Worm (Caenorhabditis elegans) whole organism, young adult: Measurements from ENCODE around the gene C28C12.12.

ENCODE experiments used
- C06A6.2 ChIP-seq: fragments of 200-800 bp; sonication (Bioruptor generic); conservative IDR thresholded peaks from 2 replicates; pipeline ENCODE4 v1.3.6; 2022; ENCODE audit warnings: missing genetic modification characterization, missing compliant biosample characterization
- C17E4.6 ChIP-seq: fragments of 200-800 bp; sonication (Bioruptor generic); IDR thresholded peaks from 2 replicates; pipeline ENCODE4 v1.3.6; 2022; ENCODE audit warnings: missing genetic modification reagents, missing genetic modification characterization, missing compliant biosample characterization
- F22D6.2 ChIP-seq: sonication (generic microtip); optimal IDR thresholded peaks from 2 replicates; lab custom pipeline; 2016; ENCODE audit warnings: mild to moderate bottlenecking, missing genetic modification characterization, missing compliant biosample characterization
- F33H1.4 ChIP-seq: fragments of 200-800 bp; sonication (Bioruptor generic); IDR thresholded peaks from 2 replicates; pipeline ENCODE4 v1.3.6; 2022; ENCODE audit warnings: missing genetic modification reagents, missing genetic modification characterization, missing compliant biosample characterization
- Y53G8AR.9 ChIP-seq: fragments of 200-800 bp; sonication (Bioruptor generic); conservative IDR thresholded peaks from 2 replicates; pipeline ENCODE4 v1.3.6; 2022; ENCODE audit warnings: missing genetic modification reagents, missing genetic modification characterization, missing compliant biosample characterization
- Y56A3A.18 ChIP-seq: fragments of 200-800 bp; sonication (Bioruptor generic); IDR thresholded peaks from 2 replicates; pipeline ENCODE4 v1.3.6; 2022; ENCODE audit warnings: missing genetic modification reagents, missing genetic modification characterization, missing compliant biosample characterization
- atf-7 ChIP-seq: sonication (generic microtip); optimal IDR thresholded peaks from 2 replicates; lab custom pipeline; 2017; ENCODE audit warnings: mild to moderate bottlenecking, missing genetic modification characterization, missing compliant biosample characterization
- bed-2 ChIP-seq: fragments of 200-800 bp; sonication (Bioruptor generic); IDR thresholded peaks from 2 replicates; pipeline ENCODE4 v1.3.6; 2022; ENCODE audit warnings: missing genetic modification reagents, missing genetic modification characterization, missing compliant biosample characterization
- ccch-3 ChIP-seq: fragments of 200-800 bp; sonication (Bioruptor generic); optimal IDR thresholded peaks from 2 replicates; lab custom pipeline; 2018; ENCODE audit warnings: mild to moderate bottlenecking, missing genetic modification characterization, missing compliant biosample characterization
- cebp-1 ChIP-seq, 2 experiments: fragments of 200-800 bp in 1 of 2; sonication (Bioruptor generic) in 1 of 2; sonication (generic microtip) in 1 of 2; IDR thresholded peaks in 1 of 2; optimal IDR thresholded peaks in 1 of 2; 2 replicates each; pipeline versions ENCODE4 v1.3.6 to Lab custom; 2017 to 2022; ENCODE audit warnings: missing compliant biosample characterization in 2 of 2, missing genetic modification characterization in 2 of 2, mild to moderate bottlenecking in 1 of 2, missing genetic modification reagents in 1 of 2, moderate library complexity in 1 of 2
- ceh-100 ChIP-seq: fragments of 200-800 bp; sonication (Bioruptor generic); IDR thresholded peaks from 2 replicates; pipeline ENCODE4 v1.3.6; 2022; ENCODE audit warnings: missing genetic modification reagents, missing genetic modification characterization, missing compliant biosample characterization
- dpff-1 ChIP-seq: sonication (generic microtip); optimal IDR thresholded peaks from 2 replicates; lab custom pipeline; 2017; ENCODE audit warnings: mild to moderate bottlenecking, missing genetic modification characterization, missing compliant biosample characterization
- efl-1 ChIP-seq: fragments of 150-350 bp; optimal IDR thresholded peaks from 2 replicates; lab custom pipeline; 2014; ENCODE audit warnings: missing biosample characterization, missing genetic modification reagents, missing genetic modification characterization
- hlh-26 ChIP-seq: fragments of 200-800 bp; sonication (Bioruptor generic); conservative IDR thresholded peaks from 2 replicates; pipeline ENCODE4 v1.3.6; 2022; ENCODE audit warnings: missing genetic modification reagents, missing genetic modification characterization, missing compliant biosample characterization
- hmg-1.2 ChIP-seq: fragments of 200-800 bp; sonication (Bioruptor generic); IDR thresholded peaks from 2 replicates; pipeline ENCODE4 v1.3.6; 2022; ENCODE audit warnings: missing genetic modification reagents, missing genetic modification characterization, missing compliant biosample characterization
- hmg-20 ChIP-seq: fragments of 200-800 bp; sonication (Bioruptor generic); IDR thresholded peaks from 2 replicates; pipeline ENCODE4 v1.3.6; 2022; ENCODE audit warnings: missing genetic modification reagents, missing genetic modification characterization, missing compliant biosample characterization
- lin-35 ChIP-seq, 3 experiments: fragments of 150-350 bp in 2 of 3; sonication (generic microtip) in 1 of 3; optimal IDR thresholded peaks; 2 replicates each; lab custom pipeline; 2014 to 2018; ENCODE audit warnings: missing biosample characterization in 3 of 3, missing genetic modification characterization in 3 of 3, missing genetic modification reagents in 3 of 3
- lin-54 ChIP-seq: fragments of 200-800 bp; sonication (Bioruptor generic); optimal IDR thresholded peaks from 2 replicates; lab custom pipeline; 2018; ENCODE audit warnings: mild to moderate bottlenecking, missing genetic modification characterization, missing compliant biosample characterization
- lsl-1 ChIP-seq: fragments of 200-800 bp; sonication (Bioruptor generic); optimal IDR thresholded peaks from 2 replicates; lab custom pipeline; 2018; ENCODE audit warnings: mild to moderate bottlenecking, missing genetic modification characterization, moderate library complexity, missing compliant biosample characterization
- madf-6 ChIP-seq: fragments of 200-800 bp; sonication (Bioruptor generic); IDR thresholded peaks from 2 replicates; pipeline ENCODE4 v1.3.6; 2022; ENCODE audit warnings: missing genetic modification reagents, missing genetic modification characterization, missing compliant biosample characterization
- madf-8 ChIP-seq: fragments of 200-800 bp; sonication (Bioruptor generic); conservative IDR thresholded peaks from 2 replicates; pipeline ENCODE4 v1.3.6; 2022; ENCODE audit warnings: missing genetic modification reagents, missing genetic modification characterization, missing compliant biosample characterization
- mel-28 ChIP-seq: sonication (generic microtip); optimal IDR thresholded peaks from 2 replicates; lab custom pipeline; 2016; ENCODE audit warnings: borderline replicate concordance, mild to moderate bottlenecking, missing genetic modification characterization, missing compliant biosample characterization
- nfyb-1 ChIP-seq: fragments of 200-800 bp; sonication (Bioruptor generic); IDR thresholded peaks from 2 replicates; pipeline ENCODE4 v1.3.6; 2022; ENCODE audit warnings: missing genetic modification reagents, missing genetic modification characterization, missing compliant biosample characterization
- nhr-120 ChIP-seq: fragments of 200-800 bp; sonication (Bioruptor generic); IDR thresholded peaks from 2 replicates; pipeline ENCODE4 v1.3.6; 2022; ENCODE audit warnings: missing genetic modification characterization, missing compliant biosample characterization
- nhr-80 ChIP-seq: sonication (generic microtip); optimal IDR thresholded peaks from 2 replicates; lab custom pipeline; 2016; ENCODE audit warnings: missing genetic modification characterization, missing compliant biosample characterization
- nhr-90 ChIP-seq: sonication (generic microtip); optimal IDR thresholded peaks from 2 replicates; lab custom pipeline; 2016; ENCODE audit warnings: missing genotype, mild to moderate bottlenecking, missing genetic modification characterization, missing compliant biosample characterization
- pha-4 ChIP-seq: fragments of 150-350 bp; sonication (generic microtip); optimal IDR thresholded peaks from 2 replicates; lab custom pipeline; 2014; ENCODE audit warnings: missing biosample characterization, missing genetic modification reagents, missing genetic modification characterization
- repo-1 ChIP-seq: sonication (generic microtip); optimal IDR thresholded peaks from 2 replicates; lab custom pipeline; 2017; ENCODE audit warnings: mild to moderate bottlenecking, missing genetic modification characterization, missing compliant biosample characterization
- snpc-1.3 ChIP-seq: sonication (generic microtip); optimal IDR thresholded peaks from 2 replicates; lab custom pipeline; 2017; ENCODE audit warnings: missing genetic modification characterization, mild to moderate bottlenecking, missing compliant biosample characterization, antibody characterized with exemption, moderate library complexity, missing genotype, missing genetic modification reagents; ENCODE audit not compliant: insufficient read depth
- somi-1 ChIP-seq: fragments of 200-800 bp; sonication (Bioruptor generic); optimal IDR thresholded peaks from 2 replicates; lab custom pipeline; 2018; ENCODE audit warnings: mild to moderate bottlenecking, missing genetic modification characterization, missing compliant biosample characterization
- tbp1 ChIP-seq: fragments of 200-800 bp; sonication (Bioruptor generic); optimal IDR thresholded peaks from 2 replicates; lab custom pipeline; 2018; ENCODE audit warnings: mild to moderate bottlenecking, missing genetic modification characterization, missing compliant biosample characterization
- tlf-1 ChIP-seq: fragments of 200-800 bp; sonication (Bioruptor generic); optimal IDR thresholded peaks from 2 replicates; lab custom pipeline; 2018; ENCODE audit warnings: mild to moderate bottlenecking, missing genetic modification characterization, missing compliant biosample characterization
- xnd-1 ChIP-seq: sonication (generic microtip); optimal IDR thresholded peaks from 2 replicates; lab custom pipeline; 2016; ENCODE audit warnings: missing genotype, missing genetic modification reagents, missing genetic modification characterization, missing compliant biosample characterization
- ztf-3 ChIP-seq: fragments of 200-800 bp; sonication (Bioruptor generic); optimal IDR thresholded peaks from 2 replicates; lab custom pipeline; 2018; ENCODE audit warnings: mild to moderate bottlenecking, missing genetic modification characterization, missing compliant biosample characterization

C28C12.12 gene

DNA sequence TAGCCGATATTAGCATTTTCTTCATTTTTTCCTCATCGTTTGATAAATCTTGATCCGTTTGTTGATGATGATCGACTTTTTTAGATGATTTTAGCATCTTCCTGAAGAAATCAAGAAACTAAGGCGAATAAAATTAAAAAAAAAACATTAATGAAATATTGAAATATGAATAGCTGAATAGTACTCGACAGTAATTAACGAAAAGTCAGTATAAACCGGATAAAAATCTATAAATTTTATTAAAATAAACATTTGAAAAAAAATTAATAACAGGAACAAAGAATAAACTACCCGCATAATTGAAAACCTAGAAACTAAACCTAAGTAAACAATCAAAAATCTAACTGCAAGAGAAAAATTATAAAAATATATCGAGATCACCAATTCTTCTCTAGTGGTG, at the start of gene C28C12.12:
Gene C28C12.12 (minus strand): TSS at position 101 of the 400 bp plus-strand sequence.
- TF ChIP-seq snpc-1.3 (tag; lab: Kevin White, UChicago) (no peak), somi-1 (GFP tag; lab: Kevin White, UChicago) (no peak), ceh-100 (no peak), madf-6 (GFP tag; lab: Robert Waterston, UW) (no peak), bed-2 (GFP tag; lab: Robert Waterston, UW) (no peak), mel-28 (no peak), efl-1 (no peak), ccch-3 (GFP tag; lab: Kevin White, UChicago) (no peak), F22D6.2 (no peak)

DNA sequence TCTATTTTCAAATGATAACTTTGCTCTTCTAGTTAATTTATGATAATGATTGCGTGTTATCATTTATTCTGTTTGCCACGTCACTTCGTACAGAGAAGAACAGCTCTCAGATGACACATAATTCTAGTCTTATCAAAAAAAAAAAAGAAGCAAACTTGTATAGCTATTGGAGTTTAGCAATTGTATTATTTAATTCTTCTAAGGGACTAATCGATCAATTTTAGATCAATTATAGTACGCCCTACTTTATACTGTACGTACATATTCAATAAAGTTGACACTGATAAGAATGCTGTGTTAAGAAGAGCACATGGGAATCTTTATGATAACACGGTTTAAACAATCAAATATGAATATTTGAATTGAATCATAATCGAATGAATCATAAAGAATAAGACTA, 46.1 kb upstream of the C28C12.12 start:
- TF ChIP-seq madf-6 (GFP tag; lab: Robert Waterston, UW) (no peak), atf-7 (tag; lab: Kevin White, UChicago) (peak; percentile 39), nhr-80 (tag; lab: Kevin White, UChicago) (peak; percentile 81)
- TF ChIP-seq, all 124 proteins: peak for 2

DNA sequence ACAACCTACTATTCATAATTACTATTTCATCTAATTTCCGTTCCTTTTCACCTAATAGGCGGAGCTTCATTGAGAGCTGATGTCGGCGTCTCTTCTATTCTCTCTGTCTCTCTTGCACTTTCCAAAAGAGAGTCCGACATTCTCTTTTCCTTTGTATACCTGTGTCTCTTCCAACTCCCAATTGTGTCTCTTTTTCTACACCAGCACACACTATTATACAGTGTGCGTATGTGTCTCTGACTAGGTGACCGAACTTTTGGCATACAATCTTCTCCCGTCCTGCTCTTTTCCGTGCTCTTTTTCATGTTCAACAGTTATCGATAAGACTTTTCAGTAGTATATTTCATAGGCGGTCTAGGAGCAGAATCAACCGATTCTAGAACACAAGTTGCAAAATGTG, 44.1 kb upstream of the C28C12.12 start:
- TF ChIP-seq nhr-80 (tag; lab: Kevin White, UChicago) (peak; percentile 76), nhr-90 (tag; lab: Kevin White, UChicago) (no peak), lin-54 (GFP tag; lab: Kevin White, UChicago) (peak; percentile 2)

DNA sequence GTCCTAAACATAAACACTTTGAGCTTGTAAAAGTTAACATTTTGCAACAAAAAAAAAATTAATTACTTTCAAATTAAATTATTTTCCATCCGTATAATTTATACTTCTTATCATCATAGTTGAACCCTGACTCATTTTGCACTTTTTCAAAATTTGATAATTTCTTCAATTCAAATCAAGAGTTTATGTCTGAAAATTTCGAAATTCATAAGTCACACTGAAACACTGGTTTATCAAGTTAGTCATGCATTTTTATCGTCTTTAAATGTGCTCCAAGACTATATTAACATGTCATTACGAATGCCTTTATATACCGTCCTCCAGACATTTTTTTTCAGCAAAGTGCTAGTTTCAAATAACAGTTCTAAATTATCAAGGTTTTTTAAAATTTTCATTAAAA, 43.5 kb upstream of the C28C12.12 start:
- no peak; the same call in 1 of the 2 replicates for TF ChIP-seq cebp-1 (GFP tag; IDR thresholded peaks at IDR 0.05; lab: Robert Waterston, UW)
- TF ChIP-seq cebp-1 (tag; optimal IDR thresholded peaks at IDR 0.05; lab: Kevin White, UChicago) = peak; percentile 26
- peak; percentile 44 for TF ChIP-seq nhr-80 (tag; lab: Kevin White, UChicago)
- TF ChIP-seq tbp1 (GFP tag; lab: Kevin White, UChicago) = no peak

DNA sequence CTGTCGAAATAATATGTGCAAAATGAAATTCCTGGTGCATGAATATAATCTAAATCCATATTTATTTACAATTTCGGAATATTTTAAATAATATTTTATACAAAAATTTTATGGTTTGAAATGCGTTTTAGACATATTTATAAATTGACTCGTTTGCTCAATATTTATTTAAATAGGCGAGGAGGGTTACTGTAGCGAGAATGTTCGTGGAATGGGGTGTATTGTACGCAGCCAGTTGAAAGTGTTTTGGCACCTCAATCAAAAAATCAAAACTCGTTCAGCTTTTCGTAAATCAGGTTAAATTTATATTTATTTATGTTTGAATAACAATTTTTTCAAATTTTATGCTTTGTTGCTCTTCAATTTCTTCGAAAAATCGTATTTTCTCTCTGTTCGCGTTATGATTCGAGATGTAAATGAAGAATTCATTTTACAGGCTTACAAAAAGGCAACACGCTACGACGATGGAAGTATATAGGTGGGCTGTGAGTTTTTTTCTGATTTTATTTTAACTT, 42.6 kb upstream of the C28C12.12 start, which contains the start of gene hyl-1:
Gene hyl-1 (plus strand): TSS at position 465 of the 515 bp plus-strand sequence.
- no peak for TF ChIP-seq xnd-1 (tag; lab: Kevin White, UChicago)
- no peak for TF ChIP-seq pha-4 (tag; lab: Kevin White, UChicago)
- 0 out of 2 replicates have a peak, but pooled peaks have one; percentile 9 for TF ChIP-seq F33H1.4
- no peak for TF ChIP-seq hmg-20 (GFP tag; lab: Robert Waterston, UW)
- TF ChIP-seq Y56A3A.18 (GFP tag; lab: Robert Waterston, UW) = no peak
- peak; percentile 71 for TF ChIP-seq lsl-1 (GFP tag; lab: Kevin White, UChicago)
- TF ChIP-seq lin-35 (GFP tag; optimal IDR thresholded peaks at IDR 0.05; lab: Kevin White, UChicago) = peak in 1 of 3 experiments; percentile 15
- TF ChIP-seq C17E4.6 (GFP tag; lab: Robert Waterston, UW) = no peak
- 0 out of 2 replicates have a peak, but pooled peaks have one; percentile 6 for TF ChIP-seq hmg-1.2 (GFP tag; lab: Robert Waterston, UW)
- TF ChIP-seq lin-54 (GFP tag; lab: Kevin White, UChicago) = peak; percentile 54
- peak; percentile 35; the same call in 1 of the 2 replicates for TF ChIP-seq madf-6 (GFP tag; lab: Robert Waterston, UW)
- TF ChIP-seq ztf-3 (GFP tag; lab: Kevin White, UChicago) = no peak

DNA sequence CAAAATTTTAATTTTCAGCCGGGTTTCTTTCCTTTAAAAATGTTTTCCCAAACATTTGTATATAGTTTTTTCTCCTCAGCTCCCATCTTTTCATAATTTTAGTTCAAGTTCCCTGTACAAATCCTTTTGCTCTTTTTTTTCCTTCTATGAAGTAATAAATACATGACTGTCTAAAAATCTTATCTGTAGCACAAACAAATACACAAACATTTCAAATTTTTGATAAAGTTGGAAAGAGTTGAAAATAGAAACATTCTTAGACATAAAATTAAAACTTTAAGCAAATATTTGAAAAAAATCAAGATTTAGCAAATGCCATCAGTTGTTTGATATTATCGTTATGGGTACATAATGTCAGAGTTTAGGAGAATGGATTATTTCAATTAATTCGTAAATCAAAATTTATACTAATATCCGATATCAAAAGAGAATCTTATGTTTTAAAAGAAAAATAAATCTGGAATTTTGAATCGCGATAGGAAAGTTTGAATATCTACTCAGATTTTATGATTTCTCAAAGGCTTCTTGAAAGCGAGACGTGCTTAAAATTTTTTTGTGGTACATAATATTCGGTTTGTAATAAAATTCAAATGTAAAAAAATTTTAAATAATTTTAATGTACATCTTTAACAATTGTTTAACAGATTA, 42.0 kb upstream of the C28C12.12 start:
- TF ChIP-seq cebp-1 (GFP tag; IDR thresholded peaks at IDR 0.05; lab: Robert Waterston, UW) (no peak), cebp-1 (tag; optimal IDR thresholded peaks at IDR 0.05; lab: Kevin White, UChicago) (peak; percentile 11), Y53G8AR.9 (GFP tag; lab: Robert Waterston, UW) (0 out of 2 replicates have a peak, but pooled peaks have one; percentile 56), tlf-1 (GFP tag; lab: Kevin White, UChicago) (peak; percentile 26), madf-8 (GFP tag; lab: Robert Waterston, UW) (no peak), hlh-26 (GFP tag; lab: Robert Waterston, UW) (no peak), repo-1 (tag; lab: Kevin White, UChicago) (peak; percentile 50), dpff-1 (peak; percentile 37), C06A6.2 (GFP tag; lab: Robert Waterston, UW) (0 out of 2 replicates have a peak, but pooled peaks have one; percentile 19), nhr-120 (GFP tag; lab: Robert Waterston, UW) (no peak), pha-4 (tag; lab: Kevin White, UChicago) (no peak), nfyb-1 (GFP tag; lab: Robert Waterston, UW) (0 out of 2 replicates have a peak, but pooled peaks have one; percentile 36)
